Fruit fly (Drosophila melanogaster): ENCODE measurements around the gene mira.

Gene mira

DNA sequence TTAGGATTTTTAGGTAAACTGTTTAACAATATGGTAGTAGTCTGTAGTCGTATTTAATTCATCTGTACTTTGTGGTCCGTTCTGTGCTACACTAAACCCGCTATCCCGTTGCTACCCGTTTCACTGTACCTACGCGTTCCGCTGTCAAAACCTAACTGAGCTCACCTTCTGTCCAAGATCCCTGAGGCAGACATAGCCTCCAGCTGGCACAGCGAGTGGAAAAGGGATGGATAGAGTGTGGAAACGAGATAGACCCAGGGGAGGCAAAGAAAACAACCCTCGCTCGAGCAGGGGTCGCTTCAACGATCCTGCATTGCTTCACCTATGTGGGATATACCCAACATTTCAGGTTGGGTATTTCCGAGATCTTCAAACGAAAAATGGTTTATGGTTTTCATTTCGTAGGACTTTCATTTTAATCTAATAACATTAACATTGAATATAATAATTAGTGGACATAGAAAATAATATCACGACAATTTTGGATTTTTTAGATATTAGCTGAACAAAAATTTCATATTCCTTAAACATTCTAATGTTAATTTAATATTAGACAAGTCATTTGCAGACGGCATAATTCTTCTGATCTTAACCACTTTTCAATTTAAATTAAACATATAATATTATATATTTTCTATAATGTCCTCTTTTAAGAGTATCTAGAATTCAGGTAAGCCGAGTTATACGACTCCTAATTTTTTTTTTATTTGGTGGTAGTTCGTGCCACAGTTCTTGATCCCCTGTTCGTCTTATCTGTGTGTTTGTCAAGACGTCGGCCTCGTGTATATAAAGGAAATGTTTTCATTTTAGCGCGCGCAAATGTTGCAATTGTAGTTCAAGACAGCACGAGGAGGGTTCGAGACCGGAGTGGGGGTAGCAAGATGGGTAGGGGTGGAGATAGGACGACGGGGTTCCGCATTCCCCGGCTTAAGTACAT lies at the start of gene mira (continued):
- TF ChIP-seq CG6813 (GFP tag; optimal IDR thresholded peaks at IDR 0.05) (no peak), corto (GFP tag; optimal IDR thresholded peaks at IDR 0.05) (no peak), CG15073 (GFP tag; optimal IDR thresholded peaks at IDR 0.05) (no peak), CG3281 (GFP tag; optimal IDR thresholded peaks at IDR 0.05) (no peak), CG6689 (GFP tag; IDR thresholded peaks at IDR 0.05) (no peak), sug (tag; optimal IDR thresholded peaks at IDR 0.05) (no peak), CG43689 (GFP tag; IDR thresholded peaks at IDR 0.05) (no peak), nmo (GFP tag; optimal IDR thresholded peaks at IDR 0.05) (peak; percentile 57), pros (GFP tag; optimal IDR thresholded peaks at IDR 0.05) (peak; percentile 93), Atf-2 (GFP tag; optimal IDR thresholded peaks at IDR 0.05) (no peak), tgo (GFP tag; IDR thresholded peaks at IDR 0.05) (no peak), CHES-1-like (GFP tag; optimal IDR thresholded peaks at IDR 0.05) (no peak), Lim3 (GFP tag; IDR thresholded peaks at IDR 0.05) (no peak), Ssrp (tag; optimal IDR thresholded peaks at IDR 0.05) (peak; percentile 3), CG3838 (GFP tag; optimal IDR thresholded peaks at IDR 0.05) (no peak), D (optimal IDR thresholded peaks at IDR 0.05) (no peak), D (GFP tag; optimal IDR thresholded peaks at IDR 0.05) (no peak), CG2199 (GFP tag; IDR thresholded peaks at IDR 0.05) (0 out of 3 replicates have a peak, but pooled peaks have one; percentile 8), CG17802 (tag; optimal IDR thresholded peaks at IDR 0.05) (no peak), CG8359 (GFP tag; optimal IDR thresholded peaks at IDR 0.05; ENCODE audit: borderline replicate concordance) (no peak), HmgD (GFP tag; optimal IDR thresholded peaks at IDR 0.05) (no peak), zfh1 (GFP tag; IDR thresholded peaks at IDR 0.05) (no peak), CG6683 (GFP tag; optimal IDR thresholded peaks at IDR 0.05) (no peak), Dbx (GFP tag; IDR thresholded peaks at IDR 0.05) (no peak), ci (GFP tag; IDR thresholded peaks at IDR 0.05) (no peak; the same call in 2 of the 3 replicates), wor (GFP tag; IDR thresholded peaks at IDR 0.05) (no peak), wek (GFP tag; optimal IDR thresholded peaks at IDR 0.05) (no peak), CG2120 (GFP tag; optimal IDR thresholded peaks at IDR 0.05) (no peak), bbx (GFP tag; IDR thresholded peaks at IDR 0.05; ENCODE audit: partially characterized antibody) (no peak; the same call in 1 of the 2 replicates), CG10979 (tag; optimal IDR thresholded peaks at IDR 0.05) (peak; percentile 39), pum (GFP tag; optimal IDR thresholded peaks at IDR 0.05) (no peak), CG3995 (GFP tag; optimal IDR thresholded peaks at IDR 0.05) (no peak), HLHmδ (GFP tag; optimal IDR thresholded peaks at IDR 0.05) (peak; percentile 87), row (GFP tag; IDR thresholded peaks at IDR 0.05) (peak; percentile 31; the same call in 1 of the 3 replicates), CG34224 (GFP tag; IDR thresholded peaks at IDR 0.05; ENCODE audit: partially characterized antibody) (no peak)

DNA sequence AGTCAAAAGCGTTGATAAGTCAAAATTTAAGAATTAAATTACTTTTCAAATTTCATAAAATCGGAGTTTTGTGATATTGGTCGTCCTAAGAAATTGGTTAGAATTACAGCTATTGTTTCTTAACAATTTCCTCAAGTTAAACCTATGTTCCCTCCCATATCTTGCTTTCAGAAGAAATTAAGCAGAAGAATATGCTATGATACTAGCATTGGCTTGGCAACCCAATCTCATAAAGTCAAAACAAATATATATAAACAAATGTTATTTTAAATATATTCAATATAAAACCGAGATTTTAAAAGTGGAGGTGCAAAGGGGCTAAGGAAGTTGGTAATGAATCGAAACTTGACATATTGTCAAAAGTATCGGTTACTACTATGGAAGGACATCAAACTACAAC lies 37.7 kb upstream of the mira start, which contains the start of gene CG31213:
Gene CG31213, plus strand, starts transcription at position 301 of the 400 bp plus-strand sequence.
- no peak for TF ChIP-seq Elba2 (GFP tag; optimal IDR thresholded peaks at IDR 0.05)
- TF ChIP-seq CG4854 (GFP tag; optimal IDR thresholded peaks at IDR 0.05): no peak
- no peak for TF ChIP-seq tin (GFP tag; optimal IDR thresholded peaks at IDR 0.05)
- TF ChIP-seq CG17802 (tag; optimal IDR thresholded peaks at IDR 0.05): no peak
- TF ChIP-seq grn (GFP tag; optimal IDR thresholded peaks at IDR 0.05): no peak
- no peak for TF ChIP-seq CG14860 (GFP tag; IDR thresholded peaks at IDR 0.05; ENCODE audit: partially characterized antibody)
- no peak for TF ChIP-seq exex (tag; optimal IDR thresholded peaks at IDR 0.05)
- no peak for TF ChIP-seq Hr3 (GFP tag; optimal IDR thresholded peaks at IDR 0.05)
- TF ChIP-seq CG4404 (GFP tag; IDR thresholded peaks at IDR 0.05): no peak
